Worm (Caenorhabditis elegans) whole organism, L4/young adult: ENCODE data around the gene hsb-1.

Experiments used
- W03F9.2 ChIP-seq: fragments of 150-350 bp; optimal IDR thresholded peaks from 2 replicates; lab custom pipeline; 2014; ENCODE audit warnings: missing biosample characterization, missing genetic modification characterization
- dao-5 ChIP-seq: sonication (generic microtip); optimal IDR thresholded peaks from 2 replicates; lab custom pipeline; 2016; ENCODE audit warnings: missing genotype, missing genetic modification characterization, moderate library complexity, missing compliant biosample characterization
- him-1 ChIP-seq: sonication (generic microtip); optimal IDR thresholded peaks from 2 replicates; lab custom pipeline; 2016; ENCODE audit warnings: missing genotype, missing genetic modification reagents, missing genetic modification characterization, missing compliant biosample characterization

- no peak for TF ChIP-seq W03F9.2 (tag; lab: Kevin White, UChicago)
- TF ChIP-seq dao-5 (tag; lab: Kevin White, UChicago), result no peak
- TF ChIP-seq him-1 (tag; lab: Kevin White, UChicago), result no peak
These were observed 29.3 kb downstream of the hsb-1 start for ce11 chrIV:12537694-12538093.
